Worm (Caenorhabditis elegans) whole organism, young adult: ENCODE results near the gene srx-84.

Experiments used
- C17E4.6 ChIP-seq: fragments of 200-800 bp; sonication (Bioruptor generic); IDR thresholded peaks from 2 replicates; pipeline ENCODE4 v1.3.6; 2022; ENCODE audit warnings: missing genetic modification reagents, missing genetic modification characterization, missing compliant biosample characterization
- F10E7.11 ChIP-seq: sonication (generic microtip); optimal IDR thresholded peaks from 2 replicates; lab custom pipeline; 2017; ENCODE audit warnings: mild to moderate bottlenecking, missing genetic modification characterization, moderate library complexity, missing compliant biosample characterization
- F22D6.2 ChIP-seq: sonication (generic microtip); optimal IDR thresholded peaks from 2 replicates; lab custom pipeline; 2016; ENCODE audit warnings: mild to moderate bottlenecking, missing genetic modification characterization, missing compliant biosample characterization
- F33H1.4 ChIP-seq: fragments of 200-800 bp; sonication (Bioruptor generic); IDR thresholded peaks from 2 replicates; pipeline ENCODE4 v1.3.6; 2022; ENCODE audit warnings: missing genetic modification reagents, missing genetic modification characterization, missing compliant biosample characterization
- F39B2.1 ChIP-seq: fragments of 200-800 bp; sonication (Bioruptor generic); IDR thresholded peaks from 2 replicates; pipeline ENCODE4 v1.3.6; 2022; ENCODE audit warnings: missing genetic modification reagents, missing genetic modification characterization, missing compliant biosample characterization
- F49E8.2 ChIP-seq: sonication (generic microtip); optimal IDR thresholded peaks from 3 replicates; lab custom pipeline; 2017; ENCODE audit warnings: missing genetic modification characterization, mild to moderate bottlenecking, missing compliant biosample characterization, antibody characterized with exemption, moderate library complexity; ENCODE audit not compliant: insufficient read depth
- F57A8.1 ChIP-seq: fragments of 200-800 bp; sonication (Bioruptor generic); optimal IDR thresholded peaks from 2 replicates; lab custom pipeline; 2018; ENCODE audit warnings: mild to moderate bottlenecking, missing genetic modification characterization, moderate library complexity, missing compliant biosample characterization
- K12H6.12 ChIP-seq: fragments of 200-800 bp; sonication (Bioruptor generic); optimal IDR thresholded peaks from 2 replicates; lab custom pipeline; 2018; ENCODE audit warnings: mild to moderate bottlenecking, missing genetic modification characterization, missing compliant biosample characterization
- T26A5.8 ChIP-seq: sonication (generic microtip); optimal IDR thresholded peaks from 2 replicates; lab custom pipeline; 2016; ENCODE audit warnings: missing genetic modification characterization, missing compliant biosample characterization
- Y53F4B.3 ChIP-seq: fragments of 200-800 bp; sonication (Bioruptor generic); IDR thresholded peaks from 2 replicates; pipeline ENCODE4 v1.3.6; 2022; ENCODE audit warnings: missing genetic modification reagents, missing genetic modification characterization, missing compliant biosample characterization
- akir-1 ChIP-seq: fragments of 200-800 bp; sonication (Bioruptor generic); optimal IDR thresholded peaks from 2 replicates; lab custom pipeline; 2018; ENCODE audit warnings: mild to moderate bottlenecking, missing genetic modification characterization, moderate library complexity, missing compliant biosample characterization
- aptf-3 ChIP-seq: fragments of 200-800 bp; sonication (Bioruptor generic); IDR thresholded peaks from 2 replicates; pipeline ENCODE4 v1.3.6; 2022; ENCODE audit warnings: missing genetic modification characterization, missing compliant biosample characterization
- athp-1 ChIP-seq: sonication (generic microtip); optimal IDR thresholded peaks from 2 replicates; lab custom pipeline; 2017; ENCODE audit warnings: mild to moderate bottlenecking, missing genetic modification characterization, missing compliant biosample characterization
- ccch-3 ChIP-seq: fragments of 200-800 bp; sonication (Bioruptor generic); optimal IDR thresholded peaks from 2 replicates; lab custom pipeline; 2018; ENCODE audit warnings: mild to moderate bottlenecking, missing genetic modification characterization, missing compliant biosample characterization
- ceh-27 ChIP-seq: fragments of 200-800 bp; sonication (Bioruptor generic); optimal IDR thresholded peaks from 2 replicates; lab custom pipeline; 2018; ENCODE audit warnings: mild to moderate bottlenecking, missing genetic modification characterization, moderate library complexity, missing compliant biosample characterization
- ceh-58 ChIP-seq: fragments of 200-800 bp; sonication (Bioruptor generic); IDR thresholded peaks from 2 replicates; pipeline ENCODE4 v1.3.6; 2022; ENCODE audit warnings: missing genetic modification characterization, missing compliant biosample characterization
- ceh-91 ChIP-seq: fragments of 200-800 bp; sonication (Bioruptor generic); IDR thresholded peaks from 2 replicates; pipeline ENCODE4 v1.3.6; 2022; ENCODE audit warnings: missing genetic modification reagents, missing genetic modification characterization, missing compliant biosample characterization
- chd-7 ChIP-seq: sonication (generic microtip); optimal IDR thresholded peaks from 2 replicates; lab custom pipeline; 2016; ENCODE audit warnings: mild to moderate bottlenecking, missing genetic modification characterization, moderate library complexity, missing compliant biosample characterization
- fkh-3 ChIP-seq: sonication (generic microtip); optimal IDR thresholded peaks from 2 replicates; lab custom pipeline; 2016; ENCODE audit warnings: mild to moderate bottlenecking, missing genetic modification characterization, missing compliant biosample characterization
- hlh-12 ChIP-seq: sonication (generic microtip); optimal IDR thresholded peaks from 2 replicates; lab custom pipeline; 2016; ENCODE audit warnings: missing genetic modification characterization, missing compliant biosample characterization
- hlh-26 ChIP-seq: fragments of 200-800 bp; sonication (Bioruptor generic); conservative IDR thresholded peaks from 2 replicates; pipeline ENCODE4 v1.3.6; 2022; ENCODE audit warnings: missing genetic modification reagents, missing genetic modification characterization, missing compliant biosample characterization
- hrde-1 ChIP-seq: sonication (generic microtip); optimal IDR thresholded peaks from 2 replicates; lab custom pipeline; 2016; ENCODE audit warnings: missing genetic modification characterization, mild to moderate bottlenecking, missing compliant biosample characterization, moderate library complexity, missing genotype, missing genetic modification reagents, borderline replicate concordance
- lin-35 ChIP-seq, 3 experiments: fragments of 150-350 bp in 2 of 3; sonication (generic microtip) in 1 of 3; optimal IDR thresholded peaks; 2 replicates each; lab custom pipeline; 2014 to 2018; ENCODE audit warnings: missing biosample characterization in 3 of 3, missing genetic modification characterization in 3 of 3, missing genetic modification reagents in 3 of 3
- lsl-1 ChIP-seq: fragments of 200-800 bp; sonication (Bioruptor generic); optimal IDR thresholded peaks from 2 replicates; lab custom pipeline; 2018; ENCODE audit warnings: mild to moderate bottlenecking, missing genetic modification characterization, moderate library complexity, missing compliant biosample characterization
- mes-4 ChIP-seq: sonication (generic microtip); optimal IDR thresholded peaks from 2 replicates; lab custom pipeline; 2016; ENCODE audit warnings: missing genotype, missing genetic modification characterization, missing compliant biosample characterization
- mxl-1 ChIP-seq: sonication (generic microtip); optimal IDR thresholded peaks from 2 replicates; lab custom pipeline; 2016; ENCODE audit warnings: missing genetic modification characterization, missing compliant biosample characterization
- nfya-2 ChIP-seq: fragments of 200-800 bp; sonication (Bioruptor generic); IDR thresholded peaks from 2 replicates; pipeline ENCODE4 v1.3.6; 2022; ENCODE audit warnings: missing genetic modification reagents, missing genetic modification characterization, missing compliant biosample characterization
- nfyb-1 ChIP-seq: fragments of 200-800 bp; sonication (Bioruptor generic); IDR thresholded peaks from 2 replicates; pipeline ENCODE4 v1.3.6; 2022; ENCODE audit warnings: missing genetic modification reagents, missing genetic modification characterization, missing compliant biosample characterization
- nhr-179 ChIP-seq: sonication (generic microtip); optimal IDR thresholded peaks from 2 replicates; lab custom pipeline; 2016; ENCODE audit warnings: mild to moderate bottlenecking, missing genetic modification characterization, missing compliant biosample characterization
- nhr-80 ChIP-seq: sonication (generic microtip); optimal IDR thresholded peaks from 2 replicates; lab custom pipeline; 2016; ENCODE audit warnings: missing genetic modification characterization, missing compliant biosample characterization
- repo-1 ChIP-seq: sonication (generic microtip); optimal IDR thresholded peaks from 2 replicates; lab custom pipeline; 2017; ENCODE audit warnings: mild to moderate bottlenecking, missing genetic modification characterization, missing compliant biosample characterization
- sdz-38 ChIP-seq: sonication (generic microtip); optimal IDR thresholded peaks from 2 replicates; lab custom pipeline; 2016; ENCODE audit warnings: missing genotype, missing genetic modification characterization, missing compliant biosample characterization
- snpc-1.3 ChIP-seq: sonication (generic microtip); optimal IDR thresholded peaks from 2 replicates; lab custom pipeline; 2017; ENCODE audit warnings: missing genetic modification characterization, mild to moderate bottlenecking, missing compliant biosample characterization, antibody characterized with exemption, moderate library complexity, missing genotype, missing genetic modification reagents; ENCODE audit not compliant: insufficient read depth
- snpc-3.4 ChIP-seq: sonication (generic microtip); optimal IDR thresholded peaks from 2 replicates; lab custom pipeline; 2017; ENCODE audit warnings: missing genetic modification characterization, mild to moderate bottlenecking, missing compliant biosample characterization, antibody characterized with exemption, moderate library complexity, missing genotype, missing genetic modification reagents
- tbp1 ChIP-seq: fragments of 200-800 bp; sonication (Bioruptor generic); optimal IDR thresholded peaks from 2 replicates; lab custom pipeline; 2018; ENCODE audit warnings: mild to moderate bottlenecking, missing genetic modification characterization, missing compliant biosample characterization

srx-84 gene

DNA sequence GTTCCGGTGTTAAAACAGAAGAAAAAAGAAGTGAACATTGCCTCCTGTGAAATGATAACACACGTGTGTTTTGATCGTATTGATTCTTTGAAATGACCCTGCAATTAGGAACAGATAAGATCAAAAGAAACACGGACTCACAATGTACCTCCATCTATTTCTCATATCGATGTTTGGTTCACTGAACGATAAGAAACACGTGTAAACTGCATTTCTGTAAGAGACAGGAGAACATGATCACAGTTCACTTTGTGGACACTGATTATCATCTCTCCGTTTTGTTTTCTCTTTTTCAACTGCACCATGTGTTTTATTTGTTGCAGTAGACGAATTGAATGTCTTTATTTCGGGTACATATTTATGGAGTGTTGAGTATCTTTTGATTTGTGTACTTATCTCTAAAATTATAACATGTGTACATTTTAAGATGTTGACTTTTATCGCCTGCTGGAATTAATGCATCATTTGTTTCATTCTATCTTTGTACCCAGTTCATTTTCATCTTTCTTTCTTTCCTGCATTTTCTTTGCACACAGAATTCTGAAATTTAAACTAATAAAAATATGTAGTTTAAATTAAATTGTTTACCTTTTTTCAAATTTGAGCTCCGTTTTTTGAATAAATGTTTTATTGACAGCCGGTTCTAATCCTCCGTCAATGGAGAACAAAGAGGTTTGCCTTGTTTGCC, 26.0 kb upstream of the srx-84 start, which contains the start of the genes H12C20.7 and nhr-68 (continued):
- TF ChIP-seq ccch-3: no peak
- no peak for TF ChIP-seq ceh-58 (GFP tag; lab: Robert Waterston, UW)
- TF ChIP-seq F57A8.1: no peak
- TF ChIP-seq C17E4.6 (GFP tag; lab: Robert Waterston, UW): no peak
- TF ChIP-seq snpc-1.3 (tag; lab: Kevin White, UChicago): no peak
- TF ChIP-seq fkh-3: no peak
- no peak for TF ChIP-seq snpc-3.4 (tag; lab: Kevin White, UChicago)
- TF ChIP-seq hrde-1 (tag; lab: Kevin White, UChicago): no peak
- no peak for TF ChIP-seq T26A5.8 (tag; lab: Kevin White, UChicago)
- peak; percentile 92 for TF ChIP-seq nfyb-1 (GFP tag; lab: Robert Waterston, UW)
- peak; percentile 70 for TF ChIP-seq tbp1
- peak; percentile 90 for TF ChIP-seq repo-1 (tag; lab: Kevin White, UChicago)
- no peak for TF ChIP-seq F49E8.2
- no peak for TF ChIP-seq lsl-1 (GFP tag; lab: Kevin White, UChicago)
- TF ChIP-seq F22D6.2: peak; percentile 91
- no peak for TF ChIP-seq nhr-179 (tag; lab: Kevin White, UChicago)
- TF ChIP-seq, all 124 proteins: peak for 50

DNA sequence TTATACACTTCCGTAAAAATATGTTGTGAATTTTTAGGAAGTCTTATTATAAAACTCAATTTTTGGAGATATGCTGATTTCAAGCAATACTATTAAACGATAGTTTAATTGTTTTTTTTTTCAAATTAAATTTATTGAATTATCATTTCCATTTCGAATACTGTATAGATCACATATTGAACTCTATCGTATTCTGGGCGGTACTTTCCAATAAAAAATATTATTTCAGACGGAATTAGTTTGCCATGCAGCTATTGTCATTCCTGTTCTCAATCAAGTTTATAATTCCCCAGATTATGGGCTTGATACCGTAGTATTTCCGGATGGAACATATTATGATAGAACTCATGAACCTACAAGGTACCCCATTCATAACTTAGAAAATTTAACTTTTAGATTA, 24.3 kb upstream of the srx-84 start:
- TF ChIP-seq nhr-80 (tag; lab: Kevin White, UChicago): peak; percentile 19
- TF ChIP-seq sdz-38 (tag; lab: Kevin White, UChicago): no peak
- TF ChIP-seq, all 124 proteins: peak for 1

ce11 chrV:11580826-11581225, 18.1 kb upstream of the srx-84 start, which contains the start of gene srx-90:
Gene srx-90 (plus strand): TSS chrV:11581126.
- TF ChIP-seq repo-1 (tag; lab: Kevin White, UChicago): no peak
- TF ChIP-seq akir-1 (GFP tag; lab: Kevin White, UChicago): no peak
- TF ChIP-seq mxl-1: no peak
- TF ChIP-seq Y53F4B.3 (GFP tag; lab: Robert Waterston, UW): no peak
- TF ChIP-seq mes-4 (tag; lab: Kevin White, UChicago): no peak
- no peak for TF ChIP-seq F10E7.11 (tag; lab: Kevin White, UChicago)
- no peak for TF ChIP-seq hlh-12
- TF ChIP-seq chd-7 (tag; lab: Kevin White, UChicago): no peak
- TF ChIP-seq ceh-27 (GFP tag; lab: Kevin White, UChicago): no peak
- no peak for TF ChIP-seq lin-35 (GFP tag; optimal IDR thresholded peaks at IDR 0.05; lab: Kevin White, UChicago)
- no peak for TF ChIP-seq hlh-26 (GFP tag; lab: Robert Waterston, UW)
- TF ChIP-seq nfya-2: no peak
- TF ChIP-seq F22D6.2: no peak
- TF ChIP-seq, all 124 proteins: peak for 0

- TF ChIP-seq F39B2.1 (GFP tag; lab: Robert Waterston, UW) (no peak), F33H1.4 (GFP tag; lab: Robert Waterston, UW) (no peak), nhr-179 (tag; lab: Kevin White, UChicago) (no peak), aptf-3 (GFP tag; lab: Robert Waterston, UW) (no peak), K12H6.12 (tag; lab: Kevin White, UChicago) (no peak), athp-1 (tag; lab: Kevin White, UChicago) (no peak), hlh-26 (GFP tag; lab: Robert Waterston, UW) (no peak), tbp1 (no peak), ceh-91 (no peak)
Observed at ce11 chrV:11583212-11583611, 15.7 kb upstream of the srx-84 start, which contains the start of gene srx-88. Gene srx-88 (plus strand): TSS chrV:11583512.
